Worm (Caenorhabditis elegans) whole organism, early embryonic: ENCODE measurements around the gene dyf-13.

ENCODE experiments used
- B0310.2 ChIP-seq: sonication (generic microtip); optimal IDR thresholded peaks from 2 replicates; lab custom pipeline; 2016; ENCODE audit warnings: mild to moderate bottlenecking, missing genetic modification characterization, missing compliant biosample characterization
- aly-1 ChIP-seq: sonication (generic microtip); optimal IDR thresholded peaks from 2 replicates; lab custom pipeline; 2016; ENCODE audit warnings: missing genetic modification characterization, missing compliant biosample characterization
- ama-1 ChIP-seq: fragments of 150-350 bp; optimal IDR thresholded peaks from 2 replicates; lab custom pipeline; 2014
- ets-7 ChIP-seq: sonication (generic microtip); optimal IDR thresholded peaks from 2 replicates; lab custom pipeline; 2016; ENCODE audit warnings: missing genotype, missing genetic modification characterization, missing compliant biosample characterization
- flt-1 ChIP-seq: fragments of 200-800 bp; sonication (Bioruptor generic); IDR thresholded peaks from 2 replicates; pipeline ENCODE4 v1.3.6; 2022; ENCODE audit warnings: missing genetic modification characterization, missing compliant biosample characterization
- hmbx-1 ChIP-seq: sonication (generic microtip); optimal IDR thresholded peaks from 2 replicates; lab custom pipeline; 2016; ENCODE audit warnings: mild to moderate bottlenecking, missing genetic modification characterization, missing compliant biosample characterization
- hmg-4 ChIP-seq: fragments of 200-800 bp; sonication (Bioruptor generic); optimal IDR thresholded peaks from 2 replicates; lab custom pipeline; 2018; ENCODE audit warnings: mild to moderate bottlenecking, missing genetic modification characterization, missing compliant biosample characterization
- scrt-1 ChIP-seq: fragments of 200-800 bp; sonication (Bioruptor generic); IDR thresholded peaks from 2 replicates; pipeline ENCODE4 v1.3.6; 2022; ENCODE audit warnings: missing genetic modification characterization, missing compliant biosample characterization

- no peak for TF ChIP-seq flt-1 (GFP tag; lab: Robert Waterston, UW)
- TF ChIP-seq B0310.2 (tag; lab: Kevin White, UChicago), result no peak
- TF ChIP-seq ama-1 (lab: Kevin White, UChicago), result no peak
- no peak for TF ChIP-seq ets-7 (tag; lab: Kevin White, UChicago)
- TF ChIP-seq aly-1, result no peak
- TF ChIP-seq hmbx-1 (tag; lab: Kevin White, UChicago), result no peak
- no peak for TF ChIP-seq hmg-4 (GFP tag; lab: Kevin White, UChicago)
- no peak for TF ChIP-seq scrt-1 (GFP tag; lab: Robert Waterston, UW)
Observed at ce11 chrII:7174843-7175242, 3.7 kb upstream of the dyf-13 start, which contains the start of gene glc-4.
